Fruit fly (Drosophila melanogaster) whole organism, embryonic: ENCODE results near the gene Plod.

Experiments used
- BtbVII ChIP-seq: fragments of 200-800 bp; sonication (Bioruptor generic); optimal IDR thresholded peaks from 3 replicates; lab custom pipeline; 2017; ENCODE audit warnings: missing biosample characterization, mild to moderate bottlenecking, missing genetic modification characterization
- CG1024 ChIP-seq: fragments of 200-800 bp; sonication (Bioruptor generic); IDR thresholded peaks from 2 replicates; pipeline ENCODE4 v1.3.6; 2022; ENCODE audit warnings: missing biosample characterization, missing genetic modification characterization
- CG10267 ChIP-seq: fragments of 200-800 bp; sonication (Bioruptor generic); optimal IDR thresholded peaks from 2 replicates; lab custom pipeline; 2018; ENCODE audit warnings: missing biosample characterization, mild to moderate bottlenecking, missing genetic modification characterization, moderate library complexity
- CG10321 ChIP-seq: fragments of 200-800 bp; sonication (Bioruptor generic); IDR thresholded peaks from 2 replicates; pipeline ENCODE4 v1.3.6; 2022; ENCODE audit warnings: missing biosample characterization, missing genetic modification characterization
- CG10654 ChIP-seq: fragments of 200-800 bp; sonication (Bioruptor generic); optimal IDR thresholded peaks from 2 replicates; lab custom pipeline; 2016; ENCODE audit warnings: missing biosample characterization, missing genetic modification characterization
- CG11723 ChIP-seq: fragments of 200-800 bp; sonication (Bioruptor generic); optimal IDR thresholded peaks from 2 replicates; lab custom pipeline; 2017; ENCODE audit warnings: missing biosample characterization, mild to moderate bottlenecking, missing genetic modification characterization
- CG12155 ChIP-seq: fragments of 200-800 bp; sonication (Bioruptor generic); optimal IDR thresholded peaks from 3 replicates; lab custom pipeline; 2016; ENCODE audit warnings: missing biosample characterization, missing genetic modification characterization
- CG12299 ChIP-seq: fragments of 200-800 bp; sonication (Bioruptor generic); optimal IDR thresholded peaks from 2 replicates; lab custom pipeline; 2018; ENCODE audit warnings: missing biosample characterization, mild to moderate bottlenecking, missing genetic modification characterization
- CG13424 ChIP-seq: fragments of 200-800 bp; sonication (Bioruptor generic); optimal IDR thresholded peaks from 2 replicates; lab custom pipeline; 2019; ENCODE audit warnings: missing biosample characterization, mild to moderate bottlenecking, missing genetic modification characterization, moderate library complexity
- CG15269 ChIP-seq: fragments of 200-800 bp; sonication (Bioruptor generic); optimal IDR thresholded peaks from 2 replicates; lab custom pipeline; 2018; ENCODE audit warnings: missing biosample characterization, mild to moderate bottlenecking, missing genetic modification characterization, moderate library complexity
- CG1602 ChIP-seq: fragments of 200-800 bp; sonication (Bioruptor generic); optimal IDR thresholded peaks from 3 replicates; lab custom pipeline; 2016; ENCODE audit warnings: missing biosample characterization, missing genetic modification characterization
- CG18619 ChIP-seq: fragments of 200-800 bp; sonication (Bioruptor generic); optimal IDR thresholded peaks from 3 replicates; lab custom pipeline; 2017; ENCODE audit warnings: missing biosample characterization, mild to moderate bottlenecking, missing genetic modification characterization
- CG2202 ChIP-seq: fragments of 200-800 bp; sonication (Bioruptor generic); optimal IDR thresholded peaks from 2 replicates; lab custom pipeline; 2018; ENCODE audit warnings: missing biosample characterization, mild to moderate bottlenecking, missing genetic modification characterization
- CG2875 ChIP-seq: fragments of 200-800 bp; sonication (Bioruptor generic); optimal IDR thresholded peaks from 2 replicates; lab custom pipeline; 2017; ENCODE audit warnings: missing biosample characterization, mild to moderate bottlenecking, missing genetic modification characterization, missing genetic modification reagents
- CG3847 ChIP-seq: fragments of 200-800 bp; sonication (Bioruptor generic); IDR thresholded peaks from 2 replicates; pipeline ENCODE4 v1.3.6; 2022; ENCODE audit warnings: missing biosample characterization, missing genetic modification characterization
- CG4404 ChIP-seq: fragments of 200-800 bp; sonication (Bioruptor generic); IDR thresholded peaks from 2 replicates; pipeline ENCODE4 v1.3.6; 2022; ENCODE audit warnings: missing biosample characterization, missing genetic modification characterization
- CG7745 ChIP-seq: fragments of 200-800 bp; sonication (Bioruptor generic); optimal IDR thresholded peaks from 2 replicates; lab custom pipeline; 2018; ENCODE audit warnings: missing biosample characterization, mild to moderate bottlenecking, missing genetic modification characterization, moderate library complexity
- CG8924 ChIP-seq: fragments of 200-800 bp; optimal IDR thresholded peaks from 3 replicates; lab custom pipeline; 2019; ENCODE audit warnings: missing biosample characterization, mild to moderate bottlenecking, missing genetic modification characterization, moderate library complexity
- CG9727 ChIP-seq: fragments of 200-800 bp; sonication (Bioruptor generic); optimal IDR thresholded peaks from 3 replicates; lab custom pipeline; 2017; ENCODE audit warnings: missing biosample characterization, mild to moderate bottlenecking, missing genetic modification characterization
- CG9932 ChIP-seq: fragments of 200-800 bp; sonication (Bioruptor generic); IDR thresholded peaks from 2 replicates; pipeline ENCODE4 v1.3.6; 2022; ENCODE audit warnings: missing biosample characterization, missing genetic modification characterization
- D19A ChIP-seq: fragments of 200-800 bp; optimal IDR thresholded peaks from 3 replicates; lab custom pipeline; 2019; ENCODE audit warnings: missing biosample characterization, mild to moderate bottlenecking, missing genetic modification characterization, moderate library complexity
- Dbx ChIP-seq: fragments of 200-800 bp; sonication (Bioruptor generic); IDR thresholded peaks from 3 replicates; pipeline ENCODE4 v1.3.6; 2022; ENCODE audit warnings: missing biosample characterization, missing genetic modification characterization
- HmgD ChIP-seq: fragments of 200-800 bp; sonication (Bioruptor generic); optimal IDR thresholded peaks from 3 replicates; lab custom pipeline; 2016; ENCODE audit warnings: missing biosample characterization, missing genetic modification characterization
- Hsf ChIP-seq: fragments of 200-800 bp; sonication (Bioruptor generic); optimal IDR thresholded peaks from 3 replicates; lab custom pipeline; 2016; ENCODE audit warnings: missing biosample characterization, missing genetic modification characterization
- MBD-R2 ChIP-seq: fragments of 200-800 bp; sonication (Bioruptor generic); IDR thresholded peaks from 2 replicates; pipeline ENCODE4 v1.3.6; 2022; ENCODE audit warnings: missing biosample characterization, missing genetic modification characterization
- Myb ChIP-seq: fragments of 200-800 bp; sonication (Bioruptor generic); optimal IDR thresholded peaks from 2 replicates; lab custom pipeline; 2016; ENCODE audit warnings: missing biosample characterization, missing genetic modification characterization
- PHDP ChIP-seq: fragments of 200-800 bp; sonication (Bioruptor generic); optimal IDR thresholded peaks from 3 replicates; lab custom pipeline; 2018; ENCODE audit warnings: missing biosample characterization, mild to moderate bottlenecking, missing genetic modification characterization, moderate library complexity
- Pdp1 ChIP-seq, 2 experiments: fragments of 200-800 bp; sonication (Bioruptor generic); optimal IDR thresholded peaks; 3 replicates each; lab custom pipeline; 2016; ENCODE audit warnings: missing biosample characterization in 2 of 2, missing genetic modification characterization in 2 of 2, mild to moderate bottlenecking in 1 of 2, moderate library complexity in 1 of 2
- Ravus ChIP-seq: fragments of 200-800 bp; sonication (Bioruptor generic); IDR thresholded peaks from 2 replicates; pipeline ENCODE4 v1.3.6; 2022; ENCODE audit warnings: missing biosample characterization, missing genetic modification characterization
- Sin3A ChIP-seq: fragments of >200 bp; optimal IDR thresholded peaks from 2 replicates; lab custom pipeline; 2018
- Sry-β ChIP-seq: fragments of 200-800 bp; sonication (Bioruptor generic); optimal IDR thresholded peaks from 2 replicates; lab custom pipeline; 2018; ENCODE audit warnings: missing biosample characterization, mild to moderate bottlenecking, missing genetic modification characterization, moderate library complexity
- ac ChIP-seq: fragments of 200-800 bp; sonication (Bioruptor generic); optimal IDR thresholded peaks from 3 replicates; lab custom pipeline; 2017; ENCODE audit warnings: missing biosample characterization, mild to moderate bottlenecking, missing genetic modification characterization
- bbx ChIP-seq: fragments of 200-800 bp; sonication (Bioruptor generic); IDR thresholded peaks from 2 replicates; pipeline ENCODE4 v1.3.6; 2022; ENCODE audit warnings: missing biosample characterization, missing genetic modification characterization; ENCODE audit not compliant: partially characterized antibody
- chm ChIP-seq: fragments of 200-800 bp; sonication (Bioruptor generic); IDR thresholded peaks from 2 replicates; pipeline ENCODE4 v1.3.6; 2022; ENCODE audit warnings: missing biosample characterization, missing genetic modification characterization
- chn ChIP-seq: fragments of 200-800 bp; sonication (Bioruptor generic); optimal IDR thresholded peaks from 2 replicates; lab custom pipeline; 2016; ENCODE audit warnings: missing biosample characterization, missing genetic modification characterization
- gfzf ChIP-seq: fragments of 200-800 bp; sonication (Bioruptor generic); optimal IDR thresholded peaks from 2 replicates; lab custom pipeline; 2016; ENCODE audit warnings: missing biosample characterization, mild to moderate bottlenecking, missing genetic modification characterization, moderate library complexity
- grau ChIP-seq: fragments of 200-800 bp; optimal IDR thresholded peaks from 3 replicates; lab custom pipeline; 2019; ENCODE audit warnings: missing biosample characterization, mild to moderate bottlenecking, missing genetic modification characterization, moderate library complexity
- kah ChIP-seq: fragments of 200-800 bp; sonication (Bioruptor generic); optimal IDR thresholded peaks from 2 replicates; lab custom pipeline; 2018; ENCODE audit warnings: missing biosample characterization, mild to moderate bottlenecking, missing genetic modification characterization
- kay ChIP-seq: fragments of 200-800 bp; sonication (Bioruptor generic); optimal IDR thresholded peaks from 2 replicates; lab custom pipeline; 2016; ENCODE audit warnings: missing biosample characterization, missing genetic modification characterization
- nau ChIP-seq: fragments of 200-800 bp; sonication (Bioruptor generic); optimal IDR thresholded peaks from 3 replicates; lab custom pipeline; 2017; ENCODE audit warnings: missing biosample characterization, mild to moderate bottlenecking, missing genetic modification characterization, missing genetic modification reagents
- oc ChIP-seq: fragments of 200-800 bp; sonication (Bioruptor generic); optimal IDR thresholded peaks from 2 replicates; lab custom pipeline; 2018; ENCODE audit warnings: missing biosample characterization, mild to moderate bottlenecking, missing genetic modification characterization, moderate library complexity
- pros ChIP-seq: fragments of 200-800 bp; sonication (Bioruptor generic); optimal IDR thresholded peaks from 3 replicates; lab custom pipeline; 2019; ENCODE audit warnings: missing biosample characterization, mild to moderate bottlenecking, missing genetic modification characterization, moderate library complexity
- sd ChIP-seq: fragments of 200-800 bp; sonication (Bioruptor generic); optimal IDR thresholded peaks from 3 replicates; lab custom pipeline; 2018; ENCODE audit warnings: missing biosample characterization, mild to moderate bottlenecking, missing genetic modification characterization, moderate library complexity
- so ChIP-seq: fragments of 200-800 bp; sonication (Bioruptor generic); IDR thresholded peaks from 3 replicates; pipeline ENCODE4 v1.3.6; 2022; ENCODE audit warnings: missing biosample characterization, missing genetic modification characterization
- sob ChIP-seq: fragments of 200-800 bp; sonication (Bioruptor generic); IDR thresholded peaks from 2 replicates; pipeline ENCODE4 v1.3.6; 2022; ENCODE audit warnings: missing biosample characterization, missing genetic modification characterization
- tup ChIP-seq: fragments of 200-800 bp; sonication (Bioruptor generic); optimal IDR thresholded peaks from 2 replicates; lab custom pipeline; 2016; ENCODE audit warnings: missing biosample characterization, mild to moderate bottlenecking, missing genetic modification characterization, moderate library complexity
- twi ChIP-seq: fragments of 200-800 bp; optimal IDR thresholded peaks from 2 replicates; lab custom pipeline; 2019; ENCODE audit warnings: missing biosample characterization, mild to moderate bottlenecking, missing genetic modification characterization, moderate library complexity
- vfl ChIP-seq: fragments of 200-800 bp; sonication (Bioruptor generic); optimal IDR thresholded peaks from 2 replicates; lab custom pipeline; 2016; ENCODE audit warnings: missing biosample characterization, missing genetic modification characterization
- vvl ChIP-seq: fragments of 200-800 bp; sonication (Bioruptor generic); IDR thresholded peaks from 2 replicates; pipeline ENCODE4 v1.3.6; 2022; ENCODE audit warnings: missing biosample characterization, missing genetic modification characterization
- z ChIP-seq: fragments of 200-800 bp; sonication (Bioruptor generic); IDR thresholded peaks from 3 replicates; pipeline ENCODE4 v1.3.6; 2022; ENCODE audit warnings: missing biosample characterization, missing genetic modification characterization
- zen2 ChIP-seq: fragments of 200-800 bp; sonication (Bioruptor generic); IDR thresholded peaks from 3 replicates; pipeline ENCODE4 v1.3.6; 2022; ENCODE audit warnings: missing biosample characterization, missing genetic modification characterization; ENCODE audit not compliant: partially characterized antibody
- zfh2 ChIP-seq: fragments of 200-800 bp; sonication (Bioruptor generic); optimal IDR thresholded peaks from 2 replicates; lab custom pipeline; 2016; ENCODE audit warnings: missing biosample characterization, missing genetic modification characterization

The Plod gene

DNA sequence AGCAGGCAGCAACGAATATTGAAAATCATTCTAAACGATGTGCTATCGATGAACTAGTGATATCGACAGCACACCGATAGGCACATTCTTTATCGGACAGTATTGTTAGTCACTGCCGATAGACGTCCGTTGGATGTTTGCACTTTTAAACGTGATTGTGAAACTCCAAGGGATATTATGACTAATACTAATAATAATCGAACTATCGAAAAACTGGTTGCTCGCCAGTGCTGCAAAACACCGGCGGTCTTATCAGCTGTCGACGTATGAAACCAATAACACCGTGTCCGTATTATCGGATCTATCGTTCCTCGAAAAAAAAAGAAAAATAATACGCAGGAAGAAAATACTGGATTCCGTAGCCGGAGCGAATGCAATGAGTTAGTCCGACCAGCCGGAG, 4.7 kb upstream of the Plod start, which contains the start of the genes Ube3a and CG7600 (continued):
- TF ChIP-seq z (GFP tag; lab: Robert Waterston, UW) = no peak
- peak in 1 of 2 experiments; percentile 83 for TF ChIP-seq Pdp1 (GFP tag; optimal IDR thresholded peaks at IDR 0.05; lab: Kevin White, UChicago)
- TF ChIP-seq BtbVII (GFP tag; lab: Kevin White, UChicago) = peak; percentile 4
- TF ChIP-seq ac (GFP tag; lab: Kevin White, UChicago) = peak; percentile 3
- peak; percentile 66; the same call in 2 of the 3 replicates for TF ChIP-seq Dbx (GFP tag; lab: Robert Waterston, UW)
- no peak for TF ChIP-seq CG1024
- no peak for TF ChIP-seq CG10654 (GFP tag; lab: Kevin White, UChicago)
- peak; percentile 20 for TF ChIP-seq vfl (GFP tag; lab: Kevin White, UChicago)
- TF ChIP-seq so = no peak
- TF ChIP-seq CG12299 (tag; lab: Kevin White, UChicago) = peak; percentile 42
- TF ChIP-seq grau (tag; lab: Kevin White, UChicago) = peak; percentile 53
- TF ChIP-seq HmgD (GFP tag; lab: Kevin White, UChicago) = peak; percentile 88
- TF ChIP-seq CG10321 (GFP tag; lab: Robert Waterston, UW) = no peak
- no peak for TF ChIP-seq chn (GFP tag; lab: Kevin White, UChicago)
- TF ChIP-seq sob (GFP tag; lab: Robert Waterston, UW) = peak; percentile 68
- TF ChIP-seq bbx (GFP tag; lab: Robert Waterston, UW) = peak; percentile 100
- TF ChIP-seq CG3847 = peak; percentile 77
- TF ChIP-seq twi = peak; percentile 28
- TF ChIP-seq CG12155 (GFP tag; lab: Kevin White, UChicago) = peak; percentile 23
- TF ChIP-seq D19A (tag; lab: Kevin White, UChicago) = no peak
- TF ChIP-seq CG4404 (GFP tag; lab: Robert Waterston, UW) = no peak
- peak; percentile 34 for TF ChIP-seq CG2202
- peak; percentile 48 for TF ChIP-seq PHDP
- TF ChIP-seq CG7745 = no peak
- TF ChIP-seq Ravus (GFP tag; lab: Robert Waterston, UW) = no peak
- peak; percentile 41 for TF ChIP-seq CG8924 (tag; lab: Kevin White, UChicago)
- no peak for TF ChIP-seq Sry-β
- TF ChIP-seq sd = peak; percentile 84
- peak; percentile 60 for TF ChIP-seq CG9932 (GFP tag; lab: Robert Waterston, UW)
- no peak for TF ChIP-seq pros (GFP tag; lab: Kevin White, UChicago)
- TF ChIP-seq CG18619 (GFP tag; lab: Kevin White, UChicago) = no peak
- TF ChIP-seq CG2875 (GFP tag; lab: Kevin White, UChicago) = no peak
- TF ChIP-seq gfzf (GFP tag; lab: Kevin White, UChicago) = peak; percentile 52
- peak; percentile 71 for TF ChIP-seq Sin3A (lab: Kevin White, UChicago)
- TF ChIP-seq MBD-R2 (GFP tag; lab: Robert Waterston, UW) = peak; percentile 87
- peak; percentile 21 for TF ChIP-seq CG15269 (tag; lab: Kevin White, UChicago)
- TF ChIP-seq zfh2 (GFP tag; lab: Kevin White, UChicago) = peak; percentile 40
- TF ChIP-seq chm (GFP tag; lab: Robert Waterston, UW) = peak; percentile 51
- no peak for TF ChIP-seq CG11723 (GFP tag; lab: Kevin White, UChicago)
- peak; percentile 28; the same call in 1 of the 2 replicates for TF ChIP-seq vvl (GFP tag; lab: Robert Waterston, UW)
- peak; percentile 100 for TF ChIP-seq zen2 (GFP tag; lab: Robert Waterston, UW)
- TF ChIP-seq tup (GFP tag; lab: Kevin White, UChicago) = no peak
- TF ChIP-seq oc (tag; lab: Kevin White, UChicago) = peak; percentile 55
- TF ChIP-seq CG10267 (tag; lab: Kevin White, UChicago) = peak; percentile 99
- TF ChIP-seq CG9727 (GFP tag; lab: Kevin White, UChicago) = no peak
- peak; percentile 53 for TF ChIP-seq Hsf
- TF ChIP-seq Myb (GFP tag; lab: Kevin White, UChicago) = peak; percentile 99
- TF ChIP-seq CG13424 (tag; lab: Kevin White, UChicago) = peak; percentile 18
- TF ChIP-seq kah (GFP tag; lab: Kevin White, UChicago) = peak; percentile 17
- peak; percentile 99 for TF ChIP-seq kay (GFP tag; lab: Kevin White, UChicago)
- peak; percentile 40 for TF ChIP-seq nau
- TF ChIP-seq CG1602 = peak; percentile 6
